Worm (Caenorhabditis elegans): ENCODE results near the gene ceh-22.
A peak's percentile ranks its signal among the peaks of the same experiment; 100 is the strongest.

- no peak for TF ChIP-seq ceh-8 (GFP tag; optimal IDR thresholded peaks at IDR 0.05)
- no peak for TF ChIP-seq lir-3 (tag; optimal IDR thresholded peaks at IDR 0.05; ENCODE audit: poor library complexity)
- TF ChIP-seq nhr-12 (tag; optimal IDR thresholded peaks at IDR 0.05) = no peak
- TF ChIP-seq nhr-76 (tag; optimal IDR thresholded peaks at IDR 0.05) = no peak
- TF ChIP-seq lsy-2 (tag; optimal IDR thresholded peaks at IDR 0.05) = no peak
- TF ChIP-seq aly-2 (tag; optimal IDR thresholded peaks at IDR 0.05) = no peak
- no peak for TF ChIP-seq ceh-82 (tag; optimal IDR thresholded peaks at IDR 0.05)
- TF ChIP-seq ets-5 (GFP tag; IDR thresholded peaks at IDR 0.05) = no peak
- no peak for TF ChIP-seq alr-1 (tag; optimal IDR thresholded peaks at IDR 0.05; ENCODE audit: borderline replicate concordance)
- TF ChIP-seq skn-1 (tag; optimal IDR thresholded peaks at IDR 0.05) = no peak
- peak; percentile 17 for TF ChIP-seq unc-86 (tag; optimal IDR thresholded peaks at IDR 0.05)
- no peak for TF ChIP-seq unc-62 (GFP tag; optimal IDR thresholded peaks at IDR 0.05)
Observed at ce11 chrV:10724472-10724871, 52.8 kb downstream of the ceh-22 start.
